Worm (Caenorhabditis elegans) whole organism, late embryonic: Measurements from ENCODE around the gene T04F3.1.
A peak's percentile ranks its signal among the peaks of the same experiment; 100 is the strongest.

Experiments
- C38D4.7 ChIP-seq: fragments of 200-800 bp; sonication (Bioruptor generic); optimal IDR thresholded peaks from 2 replicates; lab custom pipeline; 2018; ENCODE audit warnings: mild to moderate bottlenecking, missing genetic modification characterization, moderate library complexity, missing compliant biosample characterization
- K02D7.2 ChIP-seq: sonication (generic microtip); optimal IDR thresholded peaks from 2 replicates; lab custom pipeline; 2017; ENCODE audit warnings: mild to moderate bottlenecking, missing genetic modification characterization, missing compliant biosample characterization
- K09A11.1 ChIP-seq: sonication (generic microtip); optimal IDR thresholded peaks from 2 replicates; lab custom pipeline; 2017; ENCODE audit warnings: antibody characterized with exemption, mild to moderate bottlenecking, missing genetic modification characterization, missing compliant biosample characterization; ENCODE audit not compliant: insufficient read depth
- T23F11.4 ChIP-seq: fragments of 200-800 bp; sonication (Bioruptor generic); optimal IDR thresholded peaks from 2 replicates; lab custom pipeline; 2018; ENCODE audit warnings: mild to moderate bottlenecking, missing genetic modification characterization, missing compliant biosample characterization
- Y22D7AL.16 ChIP-seq: sonication (generic microtip); optimal IDR thresholded peaks from 2 replicates; lab custom pipeline; 2016; ENCODE audit warnings: missing genetic modification characterization, missing compliant biosample characterization
- ceh-14 ChIP-seq: sonication (generic microtip); optimal IDR thresholded peaks from 2 replicates; lab custom pipeline; 2016; ENCODE audit warnings: missing genotype, missing genetic modification characterization, missing compliant biosample characterization
- ceh-18 ChIP-seq: sonication (generic microtip); optimal IDR thresholded peaks from 2 replicates; lab custom pipeline; 2016; ENCODE audit warnings: missing genetic modification characterization, missing compliant biosample characterization
- ceh-24 ChIP-seq: sonication (generic microtip); optimal IDR thresholded peaks from 2 replicates; lab custom pipeline; 2016; ENCODE audit warnings: mild to moderate bottlenecking, missing genetic modification characterization, missing compliant biosample characterization
- ceh-31 ChIP-seq: sonication (generic microtip); optimal IDR thresholded peaks from 2 replicates; lab custom pipeline; 2016; ENCODE audit warnings: missing genetic modification characterization, missing compliant biosample characterization
- ceh-34 ChIP-seq: sonication (generic microtip); optimal IDR thresholded peaks from 2 replicates; lab custom pipeline; 2016; ENCODE audit warnings: mild to moderate bottlenecking, missing genetic modification characterization, missing compliant biosample characterization
- ceh-48 ChIP-seq: sonication (generic microtip); optimal IDR thresholded peaks from 2 replicates; lab custom pipeline; 2016; ENCODE audit warnings: missing genetic modification characterization, inconsistent platforms, missing compliant biosample characterization
- ceh-6 ChIP-seq: fragments of 200-800 bp; sonication (Bioruptor generic); optimal IDR thresholded peaks from 2 replicates; lab custom pipeline; 2018; ENCODE audit warnings: mild to moderate bottlenecking, missing genetic modification characterization, missing compliant biosample characterization
- ceh-9 ChIP-seq: sonication (generic microtip); optimal IDR thresholded peaks from 2 replicates; lab custom pipeline; 2016; ENCODE audit warnings: mild to moderate bottlenecking, missing genetic modification characterization, inconsistent platforms, missing compliant biosample characterization
- dmd-4 ChIP-seq: sonication (generic microtip); optimal IDR thresholded peaks from 2 replicates; lab custom pipeline; 2016; ENCODE audit warnings: borderline replicate concordance, missing genetic modification characterization, missing compliant biosample characterization
- elt-4 ChIP-seq: sonication (generic microtip); optimal IDR thresholded peaks from 2 replicates; lab custom pipeline; 2016; ENCODE audit warnings: missing genetic modification characterization, missing compliant biosample characterization
- ets-4 ChIP-seq: sonication (generic microtip); optimal IDR thresholded peaks from 2 replicates; lab custom pipeline; 2016; ENCODE audit warnings: missing genetic modification characterization, missing compliant biosample characterization
- eyg-1 ChIP-seq: sonication (generic microtip); optimal IDR thresholded peaks from 2 replicates; lab custom pipeline; 2016; ENCODE audit warnings: missing genotype, missing genetic modification characterization, missing compliant biosample characterization
- fkh-10 ChIP-seq: fragments of 150-350 bp; optimal IDR thresholded peaks from 2 replicates; lab custom pipeline; 2014; ENCODE audit warnings: missing biosample characterization, missing genetic modification reagents, missing genetic modification characterization
- fkh-6 ChIP-seq: sonication (generic microtip); optimal IDR thresholded peaks from 2 replicates; lab custom pipeline; 2016; ENCODE audit warnings: missing genetic modification characterization, missing compliant biosample characterization
- hlh-13 ChIP-seq: fragments of 200-800 bp; sonication (Bioruptor generic); optimal IDR thresholded peaks from 2 replicates; lab custom pipeline; 2018; ENCODE audit warnings: mild to moderate bottlenecking, missing genetic modification characterization, missing compliant biosample characterization
- hlh-15 ChIP-seq: sonication (generic microtip); optimal IDR thresholded peaks from 2 replicates; lab custom pipeline; 2016; ENCODE audit warnings: missing genetic modification characterization, missing compliant biosample characterization
- hlh-6 ChIP-seq: sonication (generic microtip); optimal IDR thresholded peaks from 2 replicates; lab custom pipeline; 2016; ENCODE audit warnings: missing genotype, missing genetic modification characterization, missing compliant biosample characterization
- hlh-8 ChIP-seq: sonication (generic microtip); optimal IDR thresholded peaks from 2 replicates; lab custom pipeline; 2016; ENCODE audit warnings: missing genotype, missing genetic modification characterization, missing compliant biosample characterization
- lim-6 ChIP-seq: sonication (generic microtip); optimal IDR thresholded peaks from 2 replicates; lab custom pipeline; 2016; ENCODE audit warnings: missing genetic modification characterization, missing compliant biosample characterization
- lin-11 ChIP-seq: fragments of 200-800 bp; sonication (Bioruptor generic); optimal IDR thresholded peaks from 2 replicates; lab custom pipeline; 2018; ENCODE audit warnings: mild to moderate bottlenecking, missing genetic modification characterization, missing compliant biosample characterization
- nhr-11 ChIP-seq: fragments of 150-350 bp; optimal IDR thresholded peaks from 2 replicates; lab custom pipeline; 2014; ENCODE audit warnings: missing biosample characterization, missing genetic modification characterization
- pag-3 ChIP-seq: sonication (generic microtip); optimal IDR thresholded peaks from 2 replicates; lab custom pipeline; 2016; ENCODE audit warnings: missing compliant biosample characterization, missing genetic modification characterization, borderline replicate concordance
- pax-1 ChIP-seq: fragments of 150-350 bp; optimal IDR thresholded peaks from 2 replicates; lab custom pipeline; 2014; ENCODE audit warnings: missing biosample characterization, missing genetic modification characterization
- pha-2 ChIP-seq: sonication (generic microtip); optimal IDR thresholded peaks from 2 replicates; lab custom pipeline; 2017; ENCODE audit warnings: mild to moderate bottlenecking, missing genetic modification characterization, missing compliant biosample characterization
- pros-1 ChIP-seq: fragments of 150-350 bp; optimal IDR thresholded peaks from 2 replicates; lab custom pipeline; 2014; ENCODE audit warnings: missing biosample characterization, missing genetic modification reagents, missing genetic modification characterization
- ref-2 ChIP-seq: sonication (generic microtip); optimal IDR thresholded peaks from 2 replicates; lab custom pipeline; 2016; ENCODE audit warnings: missing genetic modification characterization, missing compliant biosample characterization
- sox-2 ChIP-seq: fragments of 200-800 bp; sonication (Bioruptor generic); IDR thresholded peaks from 2 replicates; pipeline ENCODE4 v1.3.6; 2022; ENCODE audit warnings: missing genetic modification reagents, missing genetic modification characterization, missing compliant biosample characterization
- sox-4 ChIP-seq: sonication (generic microtip); optimal IDR thresholded peaks from 2 replicates; lab custom pipeline; 2017; ENCODE audit warnings: mild to moderate bottlenecking, missing genetic modification characterization, inconsistent platforms, missing compliant biosample characterization
- syd-9 ChIP-seq: sonication (generic microtip); optimal IDR thresholded peaks from 2 replicates; lab custom pipeline; 2016; ENCODE audit warnings: mild to moderate bottlenecking, missing genetic modification characterization, moderate library complexity, missing compliant biosample characterization
- tbx-7 ChIP-seq: sonication (generic microtip); optimal IDR thresholded peaks from 2 replicates; lab custom pipeline; 2016; ENCODE audit warnings: missing genotype, missing genetic modification characterization, missing compliant biosample characterization
- unc-86 ChIP-seq: sonication (generic microtip); optimal IDR thresholded peaks from 2 replicates; lab custom pipeline; 2016; ENCODE audit warnings: missing genetic modification characterization, missing compliant biosample characterization
- zip-5 ChIP-seq: sonication (generic microtip); optimal IDR thresholded peaks from 2 replicates; lab custom pipeline; 2016; ENCODE audit warnings: missing genetic modification characterization, missing compliant biosample characterization
- ztf-16 ChIP-seq: sonication (generic microtip); optimal IDR thresholded peaks from 2 replicates; lab custom pipeline; 2017; ENCODE audit warnings: missing genetic modification characterization, missing compliant biosample characterization

The T04F3.1 gene

DNA sequence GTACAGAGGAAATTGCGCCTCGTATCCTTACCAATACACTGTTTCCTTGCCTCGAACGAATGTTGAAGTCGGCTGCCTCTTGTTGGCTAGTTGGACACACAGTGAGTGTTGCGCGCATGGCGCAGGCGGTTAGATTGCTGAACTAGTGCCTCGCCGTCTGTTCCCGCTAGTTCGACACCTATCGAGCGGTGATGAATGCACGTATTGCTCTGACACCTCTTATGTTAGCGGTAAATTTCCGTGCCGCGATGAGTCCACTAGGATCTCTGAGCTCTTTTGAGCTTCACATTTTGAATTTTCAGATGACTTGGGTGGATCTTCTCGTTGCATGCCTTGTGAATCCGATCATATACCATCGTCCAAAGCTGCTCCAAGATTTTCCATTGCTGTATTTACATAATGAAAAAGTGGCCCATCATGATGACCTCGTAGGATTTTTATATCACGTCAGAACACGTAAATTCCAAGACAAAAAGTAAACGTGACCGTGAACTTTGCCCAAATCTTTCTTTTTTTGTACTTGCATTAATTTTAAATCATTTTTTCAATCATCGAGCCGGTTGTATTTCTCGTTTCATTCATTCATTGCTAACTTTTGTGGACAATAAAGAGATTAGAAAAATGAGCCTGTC lies 43.1 kb downstream of the T04F3.1 start, which contains the start of gene F55A11.11 (continued):
- peak; percentile 91 for TF ChIP-seq K02D7.2 (tag; lab: Kevin White, UChicago)
- peak; percentile 90 for TF ChIP-seq hlh-15 (tag; lab: Kevin White, UChicago)
- TF ChIP-seq ceh-24 = peak; percentile 88
- peak; percentile 75 for TF ChIP-seq pag-3 (tag; lab: Kevin White, UChicago)
- TF ChIP-seq ztf-16 = peak; percentile 94
- TF ChIP-seq ceh-6 (GFP tag; lab: Kevin White, UChicago) = peak; percentile 96
- peak; percentile 85 for TF ChIP-seq hlh-8 (tag; lab: Kevin White, UChicago)
- peak; percentile 88 for TF ChIP-seq ceh-9
- TF ChIP-seq ceh-18 = peak; percentile 79
- peak; percentile 73 for TF ChIP-seq pros-1 (tag; lab: Kevin White, UChicago)
- peak; percentile 98 for TF ChIP-seq pha-2 (tag; lab: Kevin White, UChicago)
- TF ChIP-seq dmd-4 (tag; lab: Kevin White, UChicago) = peak; percentile 83
- TF ChIP-seq C38D4.7 (GFP tag; lab: Kevin White, UChicago) = peak; percentile 89
- peak; percentile 78 for TF ChIP-seq K09A11.1 (tag; lab: Kevin White, UChicago)
- peak; percentile 89 for TF ChIP-seq sox-2
- peak; percentile 63 for TF ChIP-seq ets-4 (tag; lab: Kevin White, UChicago)
- peak; percentile 95 for TF ChIP-seq syd-9 (tag; lab: Kevin White, UChicago)
- peak; percentile 93 for TF ChIP-seq hlh-6 (tag; lab: Kevin White, UChicago)
- TF ChIP-seq zip-5 (tag; lab: Kevin White, UChicago) = peak; percentile 79
- TF ChIP-seq lim-6 (tag; lab: Kevin White, UChicago) = peak; percentile 48

DNA sequence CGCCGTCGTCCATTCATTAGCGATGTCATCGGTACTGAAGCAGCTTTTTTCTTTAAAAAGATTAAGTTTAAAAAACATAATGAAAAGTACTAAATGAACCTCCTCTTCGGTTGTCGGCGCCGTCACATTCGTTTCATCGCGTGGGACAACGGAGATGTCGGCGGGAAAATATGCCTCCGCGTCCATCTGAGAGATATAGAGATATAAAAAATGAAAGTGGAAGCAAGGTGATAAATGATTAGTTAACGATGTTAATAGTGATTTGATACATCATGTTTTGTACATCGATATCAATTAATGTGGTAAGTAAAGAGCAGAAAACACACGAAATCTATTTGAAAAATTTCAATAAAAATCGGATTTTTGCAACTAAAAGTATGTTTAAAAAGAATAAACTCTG lies 47.4 kb downstream of the T04F3.1 start, which contains the start of gene F55A11.7:
TSS of gene F55A11.7 (minus strand) at position 186 of the 400 bp plus-strand sequence.
- TF ChIP-seq T23F11.4 (GFP tag; lab: Kevin White, UChicago) (no peak), ceh-14 (tag; lab: Kevin White, UChicago) (no peak), ref-2 (tag; lab: Kevin White, UChicago) (no peak), tbx-7 (tag; lab: Kevin White, UChicago) (no peak), fkh-6 (tag; lab: Kevin White, UChicago) (no peak), fkh-10 (GFP tag; lab: Kevin White, UChicago) (no peak), hlh-13 (GFP tag; lab: Kevin White, UChicago) (no peak), nhr-11 (tag; lab: Kevin White, UChicago) (no peak), lim-6 (tag; lab: Kevin White, UChicago) (no peak), zip-5 (tag; lab: Kevin White, UChicago) (no peak), eyg-1 (tag; lab: Kevin White, UChicago) (no peak), unc-86 (tag; lab: Kevin White, UChicago) (no peak), elt-4 (tag; lab: Kevin White, UChicago) (no peak), lin-11 (tag; lab: Kevin White, UChicago) (no peak), pax-1 (no peak), Y22D7AL.16 (tag; lab: Kevin White, UChicago) (no peak), ceh-34 (tag; lab: Kevin White, UChicago) (no peak), ceh-31 (no peak), ceh-48 (no peak)

DNA sequence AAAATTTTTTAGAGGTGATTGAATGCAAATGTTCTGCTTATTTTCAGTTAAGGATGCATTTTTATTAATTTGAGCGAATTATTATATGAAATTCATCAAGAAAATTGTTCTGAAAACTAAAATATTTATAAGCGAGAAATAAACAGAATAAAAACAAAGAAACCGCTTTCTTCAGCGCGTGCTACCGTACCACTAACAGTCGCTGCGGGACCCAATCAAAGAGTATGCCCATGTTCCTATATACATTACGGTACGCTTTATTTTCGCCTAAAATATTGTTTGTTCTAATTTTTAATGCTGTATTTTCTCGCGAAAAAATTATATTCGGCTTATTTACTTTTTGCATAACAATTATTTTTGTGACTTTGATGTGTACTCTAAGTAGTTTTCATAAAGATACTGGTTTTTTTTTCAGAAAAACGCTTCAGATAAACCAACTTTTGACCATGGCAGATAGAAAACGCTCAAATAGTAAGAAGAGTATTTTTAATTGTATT lies 47.9 kb downstream of the T04F3.1 start, which contains the start of gene F55A11.8:
TSS of gene F55A11.8 (plus strand) at position 447 of the 497 bp plus-strand sequence.
- TF ChIP-seq K02D7.2 (tag; lab: Kevin White, UChicago) = no peak
- no peak for TF ChIP-seq T23F11.4 (GFP tag; lab: Kevin White, UChicago)
- no peak for TF ChIP-seq sox-4 (tag; lab: Kevin White, UChicago)
- TF ChIP-seq elt-4 (tag; lab: Kevin White, UChicago) = no peak
